Worm (Caenorhabditis elegans) whole organism, late embryonic: ENCODE data around the gene nlp-78.

Experiments used
- C08G9.2 ChIP-seq: sonication (generic microtip); optimal IDR thresholded peaks from 2 replicates; lab custom pipeline; 2016; ENCODE audit warnings: mild to moderate bottlenecking, missing genetic modification characterization, moderate library complexity, missing compliant biosample characterization
- C38D4.7 ChIP-seq: fragments of 200-800 bp; sonication (Bioruptor generic); optimal IDR thresholded peaks from 2 replicates; lab custom pipeline; 2018; ENCODE audit warnings: mild to moderate bottlenecking, missing genetic modification characterization, moderate library complexity, missing compliant biosample characterization
- F13H6.1 ChIP-seq: sonication (generic microtip); optimal IDR thresholded peaks from 2 replicates; lab custom pipeline; 2016; ENCODE audit warnings: missing genetic modification characterization, missing compliant biosample characterization
- K02D7.2 ChIP-seq: sonication (generic microtip); optimal IDR thresholded peaks from 2 replicates; lab custom pipeline; 2017; ENCODE audit warnings: mild to moderate bottlenecking, missing genetic modification characterization, missing compliant biosample characterization
- K09A11.1 ChIP-seq: sonication (generic microtip); optimal IDR thresholded peaks from 2 replicates; lab custom pipeline; 2017; ENCODE audit warnings: antibody characterized with exemption, mild to moderate bottlenecking, missing genetic modification characterization, missing compliant biosample characterization; ENCODE audit not compliant: insufficient read depth
- T23F11.4 ChIP-seq: fragments of 200-800 bp; sonication (Bioruptor generic); optimal IDR thresholded peaks from 2 replicates; lab custom pipeline; 2018; ENCODE audit warnings: mild to moderate bottlenecking, missing genetic modification characterization, missing compliant biosample characterization
- ceh-18 ChIP-seq: sonication (generic microtip); optimal IDR thresholded peaks from 2 replicates; lab custom pipeline; 2016; ENCODE audit warnings: missing genetic modification characterization, missing compliant biosample characterization
- ceh-22 ChIP-seq: sonication (generic microtip); optimal IDR thresholded peaks from 2 replicates; lab custom pipeline; 2017; ENCODE audit warnings: missing biosample characterization, missing genetic modification characterization
- ceh-24 ChIP-seq: sonication (generic microtip); optimal IDR thresholded peaks from 2 replicates; lab custom pipeline; 2016; ENCODE audit warnings: mild to moderate bottlenecking, missing genetic modification characterization, missing compliant biosample characterization
- ceh-45 ChIP-seq: fragments of 200-800 bp; sonication (Bioruptor generic); IDR thresholded peaks from 2 replicates; pipeline ENCODE4 v1.3.6; 2022; ENCODE audit warnings: missing genetic modification reagents, missing genetic modification characterization, missing compliant biosample characterization
- ceh-6 ChIP-seq: fragments of 200-800 bp; sonication (Bioruptor generic); optimal IDR thresholded peaks from 2 replicates; lab custom pipeline; 2018; ENCODE audit warnings: mild to moderate bottlenecking, missing genetic modification characterization, missing compliant biosample characterization
- ceh-9 ChIP-seq: sonication (generic microtip); optimal IDR thresholded peaks from 2 replicates; lab custom pipeline; 2016; ENCODE audit warnings: mild to moderate bottlenecking, missing genetic modification characterization, inconsistent platforms, missing compliant biosample characterization
- che-1 ChIP-seq: sonication (generic microtip); optimal IDR thresholded peaks from 2 replicates; lab custom pipeline; 2016; ENCODE audit warnings: mild to moderate bottlenecking, missing genetic modification characterization, missing compliant biosample characterization
- elt-2 ChIP-seq: sonication (generic microtip); optimal IDR thresholded peaks from 2 replicates; lab custom pipeline; 2016; ENCODE audit warnings: missing genetic modification reagents, missing genetic modification characterization, missing compliant biosample characterization
- elt-4 ChIP-seq: sonication (generic microtip); optimal IDR thresholded peaks from 2 replicates; lab custom pipeline; 2016; ENCODE audit warnings: missing genetic modification characterization, missing compliant biosample characterization
- ets-4 ChIP-seq: sonication (generic microtip); optimal IDR thresholded peaks from 2 replicates; lab custom pipeline; 2016; ENCODE audit warnings: missing genetic modification characterization, missing compliant biosample characterization
- fax-1 ChIP-seq: sonication (generic microtip); optimal IDR thresholded peaks from 2 replicates; lab custom pipeline; 2016; ENCODE audit warnings: missing genotype, missing genetic modification characterization, missing compliant biosample characterization
- fkh-10 ChIP-seq: fragments of 150-350 bp; optimal IDR thresholded peaks from 2 replicates; lab custom pipeline; 2014; ENCODE audit warnings: missing biosample characterization, missing genetic modification reagents, missing genetic modification characterization
- hlh-13 ChIP-seq: fragments of 200-800 bp; sonication (Bioruptor generic); optimal IDR thresholded peaks from 2 replicates; lab custom pipeline; 2018; ENCODE audit warnings: mild to moderate bottlenecking, missing genetic modification characterization, missing compliant biosample characterization
- lim-6 ChIP-seq: sonication (generic microtip); optimal IDR thresholded peaks from 2 replicates; lab custom pipeline; 2016; ENCODE audit warnings: missing genetic modification characterization, missing compliant biosample characterization
- madf-2 ChIP-seq: sonication (generic microtip); optimal IDR thresholded peaks from 2 replicates; lab custom pipeline; 2017; ENCODE audit warnings: missing genetic modification characterization, missing compliant biosample characterization
- mec-3 ChIP-seq: sonication (generic microtip); optimal IDR thresholded peaks from 2 replicates; lab custom pipeline; 2016; ENCODE audit warnings: borderline replicate concordance, missing genetic modification characterization, missing compliant biosample characterization
- nfya-1 ChIP-seq: sonication (generic microtip); optimal IDR thresholded peaks from 2 replicates; lab custom pipeline; 2017; ENCODE audit warnings: missing genetic modification characterization, mild to moderate bottlenecking, missing compliant biosample characterization, antibody characterized with exemption, moderate library complexity
- nhr-11 ChIP-seq: fragments of 150-350 bp; optimal IDR thresholded peaks from 2 replicates; lab custom pipeline; 2014; ENCODE audit warnings: missing biosample characterization, missing genetic modification characterization
- nhr-232 ChIP-seq: sonication (generic microtip); optimal IDR thresholded peaks from 2 replicates; lab custom pipeline; 2016; ENCODE audit warnings: missing genetic modification characterization, missing compliant biosample characterization
- odd-2 ChIP-seq: sonication (generic microtip); optimal IDR thresholded peaks from 2 replicates; lab custom pipeline; 2017; ENCODE audit warnings: antibody characterized with exemption, mild to moderate bottlenecking, missing genetic modification characterization, missing compliant biosample characterization
- pag-3 ChIP-seq: sonication (generic microtip); optimal IDR thresholded peaks from 2 replicates; lab custom pipeline; 2016; ENCODE audit warnings: missing compliant biosample characterization, missing genetic modification characterization, borderline replicate concordance
- pax-1 ChIP-seq: fragments of 150-350 bp; optimal IDR thresholded peaks from 2 replicates; lab custom pipeline; 2014; ENCODE audit warnings: missing biosample characterization, missing genetic modification characterization
- pha-2 ChIP-seq: sonication (generic microtip); optimal IDR thresholded peaks from 2 replicates; lab custom pipeline; 2017; ENCODE audit warnings: mild to moderate bottlenecking, missing genetic modification characterization, missing compliant biosample characterization
- pha-4 ChIP-seq: fragments of 150-350 bp; optimal IDR thresholded peaks from 2 replicates; lab custom pipeline; 2018; ENCODE audit warnings: missing biosample characterization, missing genetic modification reagents, missing genetic modification characterization
- pqm-1 ChIP-seq: sonication (generic microtip); optimal IDR thresholded peaks from 2 replicates; lab custom pipeline; 2016; ENCODE audit warnings: missing genetic modification characterization, missing compliant biosample characterization
- ref-2 ChIP-seq: sonication (generic microtip); optimal IDR thresholded peaks from 2 replicates; lab custom pipeline; 2016; ENCODE audit warnings: missing genetic modification characterization, missing compliant biosample characterization
- rnt-1 ChIP-seq: sonication (generic microtip); optimal IDR thresholded peaks from 2 replicates; lab custom pipeline; 2016; ENCODE audit warnings: missing genetic modification characterization, missing compliant biosample characterization
- syd-9 ChIP-seq: sonication (generic microtip); optimal IDR thresholded peaks from 2 replicates; lab custom pipeline; 2016; ENCODE audit warnings: mild to moderate bottlenecking, missing genetic modification characterization, moderate library complexity, missing compliant biosample characterization
- ttx-3 ChIP-seq: sonication (generic microtip); optimal IDR thresholded peaks from 2 replicates; lab custom pipeline; 2016; ENCODE audit warnings: missing genetic modification reagents, missing genetic modification characterization, missing compliant biosample characterization
- unc-3 ChIP-seq, 2 experiments: fragments of 200-800 bp in 1 of 2; sonication (Bioruptor generic) in 1 of 2; sonication (generic microtip) in 1 of 2; conservative IDR thresholded peaks in 1 of 2; optimal IDR thresholded peaks in 1 of 2; 2 replicates each; pipeline versions ENCODE4 v1.3.6 to Lab custom; 2016 to 2022; ENCODE audit warnings: missing compliant biosample characterization in 2 of 2, missing genetic modification characterization in 2 of 2, missing genetic modification reagents in 1 of 2

Gene nlp-78

DNA sequence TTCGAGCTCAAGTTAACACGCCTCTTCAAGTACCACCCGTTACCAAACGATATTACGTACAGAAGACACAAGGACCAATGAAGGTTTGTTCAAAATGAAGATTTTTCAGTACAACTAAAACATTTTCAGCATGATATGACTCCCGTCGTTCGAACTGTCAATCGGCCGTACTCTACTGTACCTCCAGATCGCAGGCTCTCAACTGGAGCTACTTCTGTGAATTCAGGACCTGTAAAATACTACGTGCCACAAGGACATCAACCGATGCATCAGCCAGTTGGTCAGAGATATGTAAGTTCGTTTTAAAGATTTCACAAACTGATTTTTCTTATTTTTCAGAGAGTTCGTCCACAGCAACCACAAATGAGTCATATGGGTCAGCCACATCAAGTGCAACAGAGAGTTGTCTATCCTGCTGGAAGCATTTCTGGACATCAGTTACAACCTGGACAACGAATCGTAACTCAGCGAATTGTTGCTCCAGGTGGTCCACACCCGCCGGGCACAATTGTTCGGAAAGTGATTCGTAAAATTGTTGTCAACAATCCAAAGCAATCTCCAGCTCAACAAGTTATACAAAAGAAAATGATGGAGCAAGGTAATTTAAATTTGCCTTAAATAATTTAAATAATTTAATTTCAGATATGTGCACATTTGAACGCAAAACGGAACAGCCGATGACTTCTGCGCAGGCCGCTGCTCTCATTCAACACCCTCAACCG, 35.6 kb downstream of the nlp-78 start:
- TF ChIP-seq T23F11.4 (no peak), pax-1 (no peak), ceh-45 (GFP tag; lab: Robert Waterston, UW) (no peak), madf-2 (tag; lab: Kevin White, UChicago) (no peak), ttx-3 (tag; lab: Kevin White, UChicago) (no peak), pqm-1 (tag; lab: Kevin White, UChicago) (no peak), lim-6 (tag; lab: Kevin White, UChicago) (no peak), fax-1 (tag; lab: Kevin White, UChicago) (no peak), rnt-1 (no peak), che-1 (no peak), hlh-13 (no peak), syd-9 (tag; lab: Kevin White, UChicago) (no peak), mec-3 (tag; lab: Kevin White, UChicago) (no peak), fkh-10 (GFP tag; lab: Kevin White, UChicago) (no peak), pag-3 (tag; lab: Kevin White, UChicago) (no peak), elt-2 (tag; lab: Kevin White, UChicago) (no peak), ceh-6 (GFP tag; lab: Kevin White, UChicago) (no peak), elt-4 (no peak)

DNA sequence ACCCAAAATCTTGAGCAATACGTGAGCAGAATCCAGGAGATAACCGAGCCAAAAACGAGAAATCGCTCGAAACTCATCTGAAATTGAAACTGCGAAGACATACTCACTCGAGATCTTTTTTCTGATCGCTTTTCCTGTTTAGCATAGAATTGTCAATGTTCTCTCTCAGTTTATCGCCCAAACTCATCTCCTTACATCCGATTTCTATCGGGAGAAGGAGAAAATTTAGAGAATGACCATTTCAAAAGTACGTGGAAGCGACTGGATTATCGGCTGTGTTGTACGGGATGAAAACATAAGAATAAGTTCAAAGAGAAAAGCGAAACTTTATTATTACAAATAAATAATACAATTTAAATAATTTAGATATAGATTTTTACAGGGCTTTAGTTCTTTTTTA, 36.9 kb downstream of the nlp-78 start, which contains the start of gene T23G7.2:
T23G7.2 (minus strand) TSS at position 101 of the 400 bp plus-strand sequence.
- TF ChIP-seq ceh-24 (tag; lab: Kevin White, UChicago) (no peak), syd-9 (tag; lab: Kevin White, UChicago) (no peak), pha-4 (tag; lab: Kevin White, UChicago) (no peak), elt-4 (no peak), nhr-11 (no peak), fax-1 (tag; lab: Kevin White, UChicago) (no peak)

DNA sequence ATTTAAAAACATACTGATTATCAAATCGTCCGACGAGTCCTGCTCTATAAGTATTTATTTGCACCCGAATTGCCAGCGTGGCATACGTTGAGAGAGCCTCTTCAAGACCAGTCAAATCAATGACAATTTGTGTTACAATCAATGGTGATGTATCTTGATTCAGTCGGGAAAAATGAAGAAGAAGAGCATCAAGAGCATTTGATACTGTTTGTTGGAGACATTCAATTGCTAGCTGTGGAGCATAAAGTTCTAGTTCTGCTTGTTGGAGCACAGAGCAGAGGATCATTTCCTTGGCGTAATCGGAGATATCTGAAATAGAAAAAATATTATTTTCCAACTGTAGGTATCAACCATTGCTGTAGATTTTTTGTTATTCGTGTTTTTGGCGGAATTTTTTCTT, 37.5 kb downstream of the nlp-78 start:
- TF ChIP-seq elt-4 (no peak), F13H6.1 (no peak), ceh-22 (tag; lab: Kevin White, UChicago) (no peak), syd-9 (tag; lab: Kevin White, UChicago) (no peak), odd-2 (tag; lab: Kevin White, UChicago) (no peak)

DNA sequence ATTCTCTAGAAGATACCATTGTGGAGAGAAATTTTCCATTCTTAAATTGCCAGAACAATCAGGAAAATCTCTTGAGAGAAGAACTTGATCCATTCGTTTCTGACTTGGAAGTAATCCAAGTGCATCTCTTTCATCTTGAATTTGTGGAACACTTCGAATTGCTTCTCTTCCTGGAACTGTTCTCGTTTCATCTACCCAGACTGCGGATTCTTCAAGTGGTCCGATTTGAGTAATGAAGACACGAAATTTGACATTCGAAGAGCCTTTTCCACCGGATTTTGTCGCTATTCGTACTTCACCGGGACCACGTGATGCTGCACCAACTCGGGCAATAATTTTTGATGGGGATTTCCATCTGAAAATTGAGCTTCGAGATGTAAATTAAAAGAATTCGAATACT, 40.5 kb downstream of the nlp-78 start:
- TF ChIP-seq ttx-3 (tag; lab: Kevin White, UChicago), result no peak
- no peak for TF ChIP-seq nhr-232
- TF ChIP-seq F13H6.1, result no peak
- TF ChIP-seq nfya-1, result no peak
- TF ChIP-seq C38D4.7 (GFP tag; lab: Kevin White, UChicago), result no peak
- no peak for TF ChIP-seq syd-9 (tag; lab: Kevin White, UChicago)
- TF ChIP-seq hlh-13, result no peak
- no peak for TF ChIP-seq pag-3 (tag; lab: Kevin White, UChicago)
- TF ChIP-seq ceh-9, result no peak
- no peak for TF ChIP-seq K09A11.1 (tag; lab: Kevin White, UChicago)
- no peak for TF ChIP-seq ref-2 (tag; lab: Kevin White, UChicago)
- no peak for TF ChIP-seq pha-2 (tag; lab: Kevin White, UChicago)
- TF ChIP-seq ets-4 (tag; lab: Kevin White, UChicago), result no peak
- no peak for TF ChIP-seq unc-3 (GFP tag; conservative IDR thresholded peaks at IDR 0.05; lab: Robert Waterston, UW)
- TF ChIP-seq unc-3 (tag; optimal IDR thresholded peaks at IDR 0.05; lab: Kevin White, UChicago), result no peak
- no peak for TF ChIP-seq K02D7.2 (tag; lab: Kevin White, UChicago)
- TF ChIP-seq C08G9.2 (tag; lab: Kevin White, UChicago), result no peak
- TF ChIP-seq ceh-18, result no peak
